Worm (Caenorhabditis elegans): Measurements from ENCODE around the gene F28B4.4.

- TF ChIP-seq fkh-10 (GFP tag; optimal IDR thresholded peaks at IDR 0.05) (no peak), ztf-11 (tag; optimal IDR thresholded peaks at IDR 0.05) (no peak), blmp-1 (tag; optimal IDR thresholded peaks at IDR 0.05) (peak; percentile 83), fkh-8 (tag; optimal IDR thresholded peaks at IDR 0.05) (no peak), lsy-2 (tag; optimal IDR thresholded peaks at IDR 0.05) (no peak), ama-1 (optimal IDR thresholded peaks at IDR 0.05) (no peak), lin-14 (GFP tag; optimal IDR thresholded peaks at IDR 0.05) (peak; percentile 24), alr-1 (tag; optimal IDR thresholded peaks at IDR 0.05; ENCODE audit: borderline replicate concordance) (no peak), fos-1 (tag; optimal IDR thresholded peaks at IDR 0.05) (no peak)
Measured at ce11 chrX:3218040-3218795, 8.8 kb upstream of the F28B4.4 start.
